Fruit fly (Drosophila melanogaster): ENCODE results near the gene Lrr47.
A peak's percentile ranks its signal among the peaks of the same experiment; 100 is the strongest.

Lrr47 gene

dm6 chr2L:10526953-10527584 is 9.9 kb downstream of the Lrr47 start, which contains the start of gene Lip4 (continued):
- TF ChIP-seq Hr38 (GFP tag; optimal IDR thresholded peaks at IDR 0.05) = no peak
- TF ChIP-seq CG11294 (GFP tag; IDR thresholded peaks at IDR 0.05) = no peak; the same call in 1 of the 2 replicates
- TF ChIP-seq CG6276 (GFP tag; optimal IDR thresholded peaks at IDR 0.05) = peak; percentile 56
- TF ChIP-seq Ets21C (GFP tag; optimal IDR thresholded peaks at IDR 0.05) = peak; percentile 17
- TF ChIP-seq svp (GFP tag) = peak; percentile 84
- peak; percentile 54 for TF ChIP-seq fd59A (GFP tag; optimal IDR thresholded peaks at IDR 0.05)
- TF ChIP-seq dac (GFP tag; optimal IDR thresholded peaks at IDR 0.05) = peak; percentile 16
- peak; percentile 75 for TF ChIP-seq Ets96B (tag; optimal IDR thresholded peaks at IDR 0.05)
- TF ChIP-seq cyc (GFP tag; optimal IDR thresholded peaks at IDR 0.05) = peak; percentile 42
- TF ChIP-seq CG32006 (GFP tag; optimal IDR thresholded peaks at IDR 0.05) = peak; percentile 72
- peak; percentile 65 for TF ChIP-seq net (GFP tag; optimal IDR thresholded peaks at IDR 0.05)
- peak; percentile 76 for TF ChIP-seq OdsH (GFP tag; optimal IDR thresholded peaks at IDR 0.05)
- no peak for TF ChIP-seq Eip93F (GFP tag; optimal IDR thresholded peaks at IDR 0.05)
- peak; percentile 65 for TF ChIP-seq esn (GFP tag; optimal IDR thresholded peaks at IDR 0.05)
- peak; percentile 38 for TF ChIP-seq CG11902 (GFP tag; optimal IDR thresholded peaks at IDR 0.05)
- TF ChIP-seq Sox14 (GFP tag; optimal IDR thresholded peaks at IDR 0.05) = peak; percentile 46
- TF ChIP-seq CG6792 (GFP tag; optimal IDR thresholded peaks at IDR 0.05) = peak; percentile 54
- TF ChIP-seq CG16779 (tag; optimal IDR thresholded peaks at IDR 0.05) = peak; percentile 26
- peak; percentile 56 for TF ChIP-seq Smox (GFP tag; optimal IDR thresholded peaks at IDR 0.05)
- peak; percentile 80 for TF ChIP-seq CG15336 (GFP tag; IDR thresholded peaks at IDR 0.05)
- peak; percentile 14 for TF ChIP-seq vri (GFP tag; optimal IDR thresholded peaks at IDR 0.05)
- TF ChIP-seq Eip75B (GFP tag; optimal IDR thresholded peaks at IDR 0.05) = peak; percentile 64
- peak; percentile 66 for TF ChIP-seq CG1621 (tag; optimal IDR thresholded peaks at IDR 0.05)
- peak; percentile 65 for TF ChIP-seq CG34406 (GFP tag; optimal IDR thresholded peaks at IDR 0.05)
- peak; percentile 64 for TF ChIP-seq CG10631 (GFP tag; optimal IDR thresholded peaks at IDR 0.05)
- peak; percentile 73 for TF ChIP-seq CG3919 (GFP tag; optimal IDR thresholded peaks at IDR 0.05)
- peak; percentile 57 for TF ChIP-seq CG8632 (GFP tag; optimal IDR thresholded peaks at IDR 0.05)
- peak; percentile 69 for TF ChIP-seq CG10669 (GFP tag; optimal IDR thresholded peaks at IDR 0.05)
- TF ChIP-seq Hr4 (GFP tag; optimal IDR thresholded peaks at IDR 0.05) = peak; percentile 77
- peak; percentile 64 for TF ChIP-seq CG6808 (GFP tag; optimal IDR thresholded peaks at IDR 0.05)
- no peak for TF ChIP-seq fd85E (GFP tag; optimal IDR thresholded peaks at IDR 0.05)
- TF ChIP-seq Sox15 (GFP tag; optimal IDR thresholded peaks at IDR 0.05) = peak; percentile 40
- TF ChIP-seq CG3032 (tag; optimal IDR thresholded peaks at IDR 0.05) = no peak
- TF ChIP-seq Blimp-1 (GFP tag; optimal IDR thresholded peaks at IDR 0.05) = no peak

dm6 chr2L:10528984-10529383 is 11.8 kb downstream of the Lrr47 start:
- TF ChIP-seq svp (GFP tag) (peak; percentile 99), CG4318 (GFP tag; optimal IDR thresholded peaks at IDR 0.05) (no peak)

DNA sequence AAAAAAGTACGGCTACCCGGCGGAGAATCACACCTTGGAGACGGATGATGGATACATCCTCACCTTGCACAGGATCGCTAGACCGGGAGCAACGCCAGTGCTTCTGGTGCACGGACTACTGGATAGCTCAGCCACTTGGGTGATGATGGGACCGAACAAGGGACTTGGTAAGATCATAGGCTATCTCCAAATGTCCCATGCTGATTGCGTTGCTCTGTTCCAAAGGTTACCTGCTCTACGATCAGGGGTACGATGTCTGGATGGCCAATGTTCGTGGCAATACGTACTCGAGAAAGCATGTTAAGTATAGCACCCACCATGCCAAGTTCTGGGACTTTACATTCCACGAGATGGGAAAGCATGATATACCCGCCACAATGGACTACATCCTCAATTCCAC is 13.0 kb downstream of the Lrr47 start:
- TF ChIP-seq svp (GFP tag) (peak; percentile 93), Met (GFP tag; optimal IDR thresholded peaks at IDR 0.05) (no peak)

dm6 chr2L:10531521-10531920 is 14.4 kb downstream of the Lrr47 start, which contains the start of gene CG18301:
Gene CG18301, plus strand, starts transcription at chr2L:10531821.
- TF ChIP-seq CG8319 (GFP tag; optimal IDR thresholded peaks at IDR 0.05) (no peak), lz (GFP tag; optimal IDR thresholded peaks at IDR 0.05) (no peak), vri (GFP tag; optimal IDR thresholded peaks at IDR 0.05) (no peak), CG32006 (GFP tag; optimal IDR thresholded peaks at IDR 0.05) (no peak), OdsH (GFP tag; optimal IDR thresholded peaks at IDR 0.05) (no peak), CG11294 (GFP tag; IDR thresholded peaks at IDR 0.05) (no peak), Ets21C (GFP tag; optimal IDR thresholded peaks at IDR 0.05) (no peak), esn (GFP tag; optimal IDR thresholded peaks at IDR 0.05) (no peak), dsx (GFP tag; optimal IDR thresholded peaks at IDR 0.05; ENCODE audit: poor library complexity, severe bottlenecking) (no peak), Gug (GFP tag; IDR thresholded peaks at IDR 0.05) (no peak), CG8119 (GFP tag; IDR thresholded peaks at IDR 0.05) (no peak), Ets96B (tag; optimal IDR thresholded peaks at IDR 0.05) (no peak), net (GFP tag; optimal IDR thresholded peaks at IDR 0.05) (no peak), CG34406 (GFP tag; optimal IDR thresholded peaks at IDR 0.05) (no peak), CG6854 (GFP tag; optimal IDR thresholded peaks at IDR 0.05) (no peak), Hr39 (GFP tag; optimal IDR thresholded peaks at IDR 0.05) (no peak), CG11902 (GFP tag; optimal IDR thresholded peaks at IDR 0.05) (no peak), Smox (GFP tag; optimal IDR thresholded peaks at IDR 0.05) (no peak), CG6163 (GFP tag; IDR thresholded peaks at IDR 0.05) (no peak)
